Worm (Caenorhabditis elegans) whole organism, L1 larva: ENCODE data around the gene pqn-16.

Source experiments
- C16A3.4 ChIP-seq: fragments of 150-350 bp; optimal IDR thresholded peaks from 2 replicates; lab custom pipeline; 2014; ENCODE audit warnings: missing biosample characterization, missing genetic modification characterization
- C34B4.2 ChIP-seq: sonication (generic microtip); optimal IDR thresholded peaks from 2 replicates; lab custom pipeline; 2017; ENCODE audit warnings: mild to moderate bottlenecking, missing genetic modification characterization, missing compliant biosample characterization
- aha-1 ChIP-seq: fragments of 150-350 bp; optimal IDR thresholded peaks from 2 replicates; lab custom pipeline; 2014; ENCODE audit warnings: missing biosample characterization, missing genetic modification characterization
- alr-1 ChIP-seq: fragments of 200-800 bp; sonication (Bioruptor generic); optimal IDR thresholded peaks from 2 replicates; lab custom pipeline; 2018; ENCODE audit warnings: borderline replicate concordance, mild to moderate bottlenecking, missing genetic modification characterization, missing compliant biosample characterization
- aly-2 ChIP-seq: fragments of 150-350 bp; optimal IDR thresholded peaks from 2 replicates; lab custom pipeline; 2014; ENCODE audit warnings: missing biosample characterization, missing genetic modification characterization
- ama-1 ChIP-seq: fragments of 150-350 bp; optimal IDR thresholded peaks from 2 replicates; lab custom pipeline; 2014
- blmp-1 ChIP-seq: fragments of 150-350 bp; optimal IDR thresholded peaks from 2 replicates; lab custom pipeline; 2014; ENCODE audit warnings: missing biosample characterization, missing genetic modification characterization
- ceh-63 ChIP-seq: fragments of 200-800 bp; sonication (Bioruptor generic); optimal IDR thresholded peaks from 2 replicates; lab custom pipeline; 2018; ENCODE audit warnings: mild to moderate bottlenecking, missing genetic modification characterization, missing compliant biosample characterization
- ceh-8 ChIP-seq: fragments of 200-800 bp; sonication (Bioruptor generic); optimal IDR thresholded peaks from 2 replicates; lab custom pipeline; 2018; ENCODE audit warnings: mild to moderate bottlenecking, missing genetic modification characterization, moderate library complexity, missing compliant biosample characterization
- ceh-82 ChIP-seq, 3 experiments: fragments of 150-350 bp in 1 of 3; sonication (generic microtip) in 2 of 3; optimal IDR thresholded peaks; 2 replicates each; lab custom pipeline; 2014 to 2017; ENCODE audit warnings: missing biosample characterization in 3 of 3, missing genetic modification characterization in 3 of 3
- ceh-88 ChIP-seq: fragments of 200-800 bp; sonication (Bioruptor generic); IDR thresholded peaks from 2 replicates; pipeline ENCODE4 v1.3.6; 2022; ENCODE audit warnings: missing genetic modification characterization, missing compliant biosample characterization
- ceh-90 ChIP-seq: sonication (generic microtip); optimal IDR thresholded peaks from 2 replicates; lab custom pipeline; 2016; ENCODE audit warnings: missing genetic modification characterization, missing compliant biosample characterization
- ces-1 ChIP-seq: fragments of 150-350 bp; optimal IDR thresholded peaks from 2 replicates; lab custom pipeline; 2014; ENCODE audit warnings: missing biosample characterization, missing genetic modification reagents, missing genetic modification characterization
- dpl-1 ChIP-seq, 3 experiments: fragments of 150-350 bp in 2 of 3; sonication (generic microtip) in 1 of 3; optimal IDR thresholded peaks; 2 replicates each; lab custom pipeline; 2014 to 2017; ENCODE audit warnings: missing biosample characterization in 3 of 3, missing genetic modification characterization in 3 of 3, missing genetic modification reagents in 3 of 3
- dsc-1 ChIP-seq: sonication (generic microtip); optimal IDR thresholded peaks from 2 replicates; lab custom pipeline; 2016; ENCODE audit warnings: mild to moderate bottlenecking, missing genetic modification characterization, missing compliant biosample characterization
- egl-13 ChIP-seq: sonication (generic microtip); optimal IDR thresholded peaks from 2 replicates; lab custom pipeline; 2016; ENCODE audit warnings: missing genotype, missing genetic modification reagents, missing genetic modification characterization, missing compliant biosample characterization
- egl-27 ChIP-seq, 2 experiments: fragments of 150-350 bp in 1 of 2; sonication (generic microtip); optimal IDR thresholded peaks; 3 replicates each; lab custom pipeline; 2017 to 2018; ENCODE audit warnings: missing biosample characterization in 2 of 2, missing genetic modification characterization in 2 of 2, missing genetic modification reagents in 2 of 2
- elt-2 ChIP-seq: sonication (generic microtip); optimal IDR thresholded peaks from 2 replicates; lab custom pipeline; 2016; ENCODE audit warnings: missing genetic modification characterization, mild to moderate bottlenecking, inconsistent platforms, missing compliant biosample characterization, missing genetic modification reagents
- elt-3 ChIP-seq, 6 experiments: fragments of 150-350 bp in 1 of 6; sonication (generic microtip); optimal IDR thresholded peaks; 2 replicates each; lab custom pipeline; 2017 to 2018; ENCODE audit warnings: missing biosample characterization in 6 of 6, missing genetic modification characterization in 6 of 6, inconsistent platforms in 1 of 6
- fkh-10 ChIP-seq: sonication (generic microtip); optimal IDR thresholded peaks from 2 replicates; lab custom pipeline; 2017; ENCODE audit warnings: missing biosample characterization, missing genetic modification reagents, missing genetic modification characterization
- fkh-4 ChIP-seq: sonication (generic microtip); optimal IDR thresholded peaks from 2 replicates; lab custom pipeline; 2016; ENCODE audit warnings: missing compliant biosample characterization, missing genetic modification characterization, borderline replicate concordance
- fkh-8 ChIP-seq: sonication (generic microtip); optimal IDR thresholded peaks from 2 replicates; lab custom pipeline; 2016; ENCODE audit warnings: mild to moderate bottlenecking, missing genetic modification characterization, missing compliant biosample characterization
- grh-1 ChIP-seq: fragments of 200-800 bp; sonication (Bioruptor generic); IDR thresholded peaks from 2 replicates; pipeline ENCODE4 v1.3.6; 2022; ENCODE audit warnings: missing genetic modification reagents, missing genetic modification characterization, missing compliant biosample characterization
- hlh-4 ChIP-seq: sonication (generic microtip); optimal IDR thresholded peaks from 2 replicates; lab custom pipeline; 2016; ENCODE audit warnings: mild to moderate bottlenecking, missing genetic modification characterization, missing compliant biosample characterization
- hpl-2 ChIP-seq: fragments of 150-350 bp; optimal IDR thresholded peaks from 2 replicates; lab custom pipeline; 2014; ENCODE audit warnings: missing biosample characterization, missing genetic modification reagents, missing genetic modification characterization
- irx-1 ChIP-seq: sonication (generic microtip); optimal IDR thresholded peaks from 2 replicates; lab custom pipeline; 2016; ENCODE audit warnings: missing genetic modification characterization, missing compliant biosample characterization
- isw-1 ChIP-seq: fragments of 200-800 bp; sonication (Bioruptor generic); IDR thresholded peaks from 2 replicates; pipeline ENCODE4 v1.3.6; 2022; ENCODE audit warnings: missing genetic modification characterization, missing compliant biosample characterization
- jun-1 ChIP-seq: fragments of 150-350 bp; optimal IDR thresholded peaks from 2 replicates; lab custom pipeline; 2014; ENCODE audit warnings: missing biosample characterization, missing genetic modification reagents, missing genetic modification characterization
- lin-13 ChIP-seq: fragments of 150-350 bp; optimal IDR thresholded peaks from 2 replicates; lab custom pipeline; 2014; ENCODE audit warnings: missing biosample characterization, missing genetic modification reagents, missing genetic modification characterization
- lin-14 ChIP-seq: fragments of 200-800 bp; sonication (Bioruptor generic); optimal IDR thresholded peaks from 2 replicates; lab custom pipeline; 2018; ENCODE audit warnings: mild to moderate bottlenecking, missing genetic modification characterization, moderate library complexity, missing compliant biosample characterization
- lin-15B ChIP-seq: fragments of 150-350 bp; sonication (generic microtip); optimal IDR thresholded peaks from 3 replicates; lab custom pipeline; 2014; ENCODE audit warnings: missing biosample characterization, missing genetic modification characterization
- lin-35 ChIP-seq, 2 experiments: fragments of 150-350 bp; optimal IDR thresholded peaks; 2 replicates each; lab custom pipeline; 2014; ENCODE audit warnings: missing biosample characterization in 2 of 2, missing genetic modification characterization in 2 of 2, missing genetic modification reagents in 2 of 2
- lin-39 ChIP-seq: fragments of 150-350 bp; optimal IDR thresholded peaks from 2 replicates; lab custom pipeline; 2014; ENCODE audit warnings: missing biosample characterization, missing genetic modification reagents, missing genetic modification characterization
- lir-3 ChIP-seq: sonication (generic microtip); optimal IDR thresholded peaks from 2 replicates; lab custom pipeline; 2016; ENCODE audit warnings: mild to moderate bottlenecking, missing genetic modification characterization, moderate library complexity, missing compliant biosample characterization; ENCODE audit not compliant: poor library complexity
- mab-9 ChIP-seq: fragments of 200-800 bp; sonication (Bioruptor generic); IDR thresholded peaks from 2 replicates; pipeline ENCODE4 v1.3.6; 2022; ENCODE audit warnings: missing genetic modification reagents, missing genetic modification characterization, missing compliant biosample characterization
- mdl-1 ChIP-seq, 2 experiments: fragments of 150-350 bp; optimal IDR thresholded peaks; 2 replicates each; lab custom pipeline; 2014 to 2017; ENCODE audit warnings: missing biosample characterization in 2 of 2, missing genetic modification characterization in 2 of 2, inconsistent platforms in 1 of 2
- mef-2 ChIP-seq: fragments of 150-350 bp; optimal IDR thresholded peaks from 2 replicates; lab custom pipeline; 2014; ENCODE audit warnings: missing biosample characterization, missing genetic modification characterization
- nhr-20 ChIP-seq: sonication (generic microtip); optimal IDR thresholded peaks from 2 replicates; lab custom pipeline; 2016; ENCODE audit warnings: mild to moderate bottlenecking, missing genetic modification characterization, missing compliant biosample characterization
- nhr-28 ChIP-seq: fragments of 150-350 bp; optimal IDR thresholded peaks from 2 replicates; lab custom pipeline; 2014; ENCODE audit warnings: missing biosample characterization, missing genetic modification characterization
- nhr-47 ChIP-seq: sonication (generic microtip); optimal IDR thresholded peaks from 2 replicates; lab custom pipeline; 2016; ENCODE audit warnings: mild to moderate bottlenecking, missing genetic modification characterization, moderate library complexity, missing compliant biosample characterization
- nhr-71 ChIP-seq: sonication (generic microtip); optimal IDR thresholded peaks from 2 replicates; lab custom pipeline; 2016; ENCODE audit warnings: mild to moderate bottlenecking, missing genetic modification characterization, moderate library complexity, missing compliant biosample characterization
- nhr-76 ChIP-seq: sonication (generic microtip); optimal IDR thresholded peaks from 2 replicates; lab custom pipeline; 2017; ENCODE audit warnings: missing biosample characterization, missing genetic modification characterization
- nhr-85 ChIP-seq: sonication (generic microtip); peaks from one replicate; lab custom pipeline; 2016; ENCODE audit warnings: missing genetic modification characterization, inconsistent platforms, missing compliant biosample characterization
- snu-23 ChIP-seq: sonication (generic microtip); optimal IDR thresholded peaks from 2 replicates; lab custom pipeline; 2016; ENCODE audit warnings: missing genetic modification characterization, missing compliant biosample characterization
- sptf-1 ChIP-seq: fragments of 150-350 bp; optimal IDR thresholded peaks from 2 replicates; lab custom pipeline; 2014; ENCODE audit warnings: missing biosample characterization, missing genetic modification characterization
- swsn-7 ChIP-seq: sonication (generic microtip); optimal IDR thresholded peaks from 2 replicates; lab custom pipeline; 2016; ENCODE audit warnings: missing genetic modification characterization, missing compliant biosample characterization
- unc-30 ChIP-seq: sonication (generic microtip); optimal IDR thresholded peaks from 2 replicates; lab custom pipeline; 2017; ENCODE audit warnings: missing biosample characterization, missing genetic modification characterization
- vab-15 ChIP-seq: sonication (generic microtip); optimal IDR thresholded peaks from 2 replicates; lab custom pipeline; 2017; ENCODE audit warnings: missing genotype, mild to moderate bottlenecking, missing genetic modification characterization, missing compliant biosample characterization

The pqn-16 gene

DNA sequence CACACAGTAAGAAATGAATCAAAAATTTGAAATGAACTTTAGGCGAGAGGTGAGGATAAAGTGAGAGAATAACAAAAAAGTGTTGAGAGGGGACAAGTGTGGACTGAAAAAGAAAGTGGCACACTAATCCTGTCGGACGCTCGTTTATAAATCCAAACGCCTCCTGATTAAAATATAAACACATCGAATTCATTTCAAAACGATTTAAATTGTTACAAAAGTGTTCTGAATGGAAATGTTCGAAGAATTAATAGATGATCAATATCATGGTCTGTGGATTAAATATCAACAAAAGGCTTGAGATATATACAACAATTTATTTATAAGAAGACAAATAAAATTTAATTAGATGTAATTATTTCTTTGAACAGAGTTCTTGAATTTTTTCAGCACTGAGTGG is 5.8 kb upstream of the pqn-16 start, which contains the start of gene B0222.11:
B0222.11 (minus strand) TSS at position 101 of the 400 bp plus-strand sequence.
- TF ChIP-seq jun-1 (tag; lab: Kevin White, UChicago) (no peak), C16A3.4 (tag; lab: Kevin White, UChicago) (no peak), fkh-8 (no peak), alr-1 (no peak), nhr-76 (tag; lab: Kevin White, UChicago) (no peak), aha-1 (tag; lab: Kevin White, UChicago) (no peak), unc-30 (tag; lab: Kevin White, UChicago) (no peak), egl-13 (tag; lab: Kevin White, UChicago) (no peak), lin-13 (GFP tag; lab: Kevin White, UChicago) (no peak), isw-1 (no peak), C34B4.2 (tag; lab: Kevin White, UChicago) (no peak), ces-1 (GFP tag; lab: Kevin White, UChicago) (no peak)

DNA sequence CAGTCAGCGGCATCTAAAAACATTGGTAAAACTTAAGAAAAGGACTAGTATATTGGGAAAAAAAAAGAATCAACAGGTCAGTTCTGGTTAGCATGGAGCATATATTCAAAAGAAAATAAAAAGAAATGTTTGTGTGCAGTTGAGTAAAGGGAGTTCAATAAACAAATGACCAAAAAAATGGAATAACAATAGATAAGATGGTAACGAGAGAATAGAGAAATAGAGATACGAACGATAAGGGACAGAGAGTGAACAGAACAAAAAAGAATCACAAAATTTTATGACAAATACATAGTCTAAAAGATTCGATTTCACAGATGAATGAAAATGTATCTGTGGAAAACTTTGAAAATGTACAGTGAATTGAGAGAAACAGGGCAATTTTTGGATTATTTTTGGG is 900 bp upstream of the pqn-16 start, which contains the start of gene gad-3:
gad-3 (minus strand) TSS at position 17 of the 400 bp plus-strand sequence.
- TF ChIP-seq vab-15 (tag; lab: Kevin White, UChicago) (no peak), ceh-88 (GFP tag; lab: Robert Waterston, UW) (no peak), dpl-1 (GFP tag; optimal IDR thresholded peaks at IDR 0.05; lab: Kevin White, UChicago) (no peak), elt-2 (tag; lab: Kevin White, UChicago) (peak; percentile 52), swsn-7 (no peak), nhr-71 (tag; lab: Kevin White, UChicago) (no peak), nhr-85 (tag; lab: Kevin White, UChicago) (peak; percentile 41), blmp-1 (tag; lab: Kevin White, UChicago) (peak; percentile 7), egl-27 (tag; optimal IDR thresholded peaks at IDR 0.05; lab: Kevin White, UChicago) (no peak), lin-14 (GFP tag; lab: Kevin White, UChicago) (peak; percentile 41), fkh-4 (tag; lab: Kevin White, UChicago) (no peak), nhr-76 (tag; lab: Kevin White, UChicago) (no peak), aly-2 (tag; lab: Kevin White, UChicago) (no peak), mdl-1 (tag; optimal IDR thresholded peaks at IDR 0.05; lab: Kevin White, UChicago) (no peak), lin-15B (no peak), lin-39 (tag; lab: Kevin White, UChicago) (no peak), hpl-2 (GFP tag; lab: Kevin White, UChicago) (no peak), ama-1 (no peak), ces-1 (GFP tag; lab: Kevin White, UChicago) (no peak)

DNA sequence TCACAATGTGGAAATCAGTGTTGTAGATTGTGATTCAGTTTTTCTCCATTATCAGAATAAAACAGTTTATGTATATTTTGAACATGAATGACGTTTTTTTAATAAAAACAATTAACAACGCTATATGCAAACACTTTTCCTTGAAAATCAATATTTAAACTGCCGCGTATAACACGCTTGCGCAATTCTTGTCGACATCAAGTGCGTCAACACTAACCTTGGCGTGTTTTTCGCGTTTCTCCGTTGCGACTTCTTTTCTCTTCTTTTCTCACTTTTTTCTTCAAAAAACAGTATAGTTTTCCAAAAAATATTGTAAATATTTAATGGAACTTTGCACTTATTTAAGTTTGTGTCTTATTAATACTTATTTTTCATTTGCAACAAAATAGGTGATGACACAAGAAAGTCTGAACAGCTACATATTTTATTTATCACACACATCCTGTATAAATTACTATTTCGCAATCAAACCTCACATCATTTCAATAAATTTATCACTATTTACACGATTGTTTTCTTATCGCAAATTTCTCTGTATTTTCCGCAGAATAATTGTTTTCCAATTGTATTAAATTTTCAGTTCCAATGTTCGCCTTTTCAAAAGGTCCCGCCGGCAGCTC is 1.4 kb downstream of the pqn-16 start, which contains the start of gene spas-1:
spas-1 (plus strand) TSS at position 572 of the 620 bp plus-strand sequence.
- peak; percentile 66 for TF ChIP-seq lir-3
- TF ChIP-seq sptf-1 (tag; lab: Kevin White, UChicago), result no peak
- TF ChIP-seq lin-35 (GFP tag; optimal IDR thresholded peaks at IDR 0.05; lab: Kevin White, UChicago), result peak; percentile 98 to 99
- TF ChIP-seq nhr-47, result peak; percentile 94
- TF ChIP-seq dsc-1 (tag; lab: Kevin White, UChicago), result peak; percentile 85
- no peak for TF ChIP-seq nhr-28 (tag; lab: Kevin White, UChicago)
- TF ChIP-seq C16A3.4 (tag; lab: Kevin White, UChicago), result peak; percentile 91
- TF ChIP-seq nhr-20 (tag; lab: Kevin White, UChicago), result peak; percentile 97
- no peak for TF ChIP-seq hlh-4 (tag; lab: Kevin White, UChicago)
- TF ChIP-seq ceh-90 (tag; lab: Kevin White, UChicago), result no peak
- TF ChIP-seq lin-15B, result peak; percentile 78
- TF ChIP-seq fkh-10 (GFP tag; lab: Kevin White, UChicago), result peak; percentile 37
- peak; percentile 32 for TF ChIP-seq mef-2 (tag; lab: Kevin White, UChicago)
- TF ChIP-seq snu-23 (GFP tag; lab: Kevin White, UChicago), result peak; percentile 93
- peak; percentile 81 for TF ChIP-seq grh-1 (GFP tag; lab: Robert Waterston, UW)
- no peak for TF ChIP-seq hpl-2 (GFP tag; lab: Kevin White, UChicago)
- no peak for TF ChIP-seq fkh-4 (tag; lab: Kevin White, UChicago)
- TF ChIP-seq ceh-82 (tag; optimal IDR thresholded peaks at IDR 0.05; lab: Kevin White, UChicago), result peak; percentile 76 to 91 (median 84)
- peak; percentile 68 for TF ChIP-seq ceh-8
- no peak for TF ChIP-seq mab-9 (GFP tag; lab: Robert Waterston, UW)
- peak in 3 of 6 experiments; percentile 47 to 87 (median 87) for TF ChIP-seq elt-3 (tag; optimal IDR thresholded peaks at IDR 0.05; lab: Kevin White, UChicago)
- no peak for TF ChIP-seq ceh-63 (GFP tag; lab: Kevin White, UChicago)
- peak; percentile 79 for TF ChIP-seq irx-1 (tag; lab: Kevin White, UChicago)
- peak; percentile 92 for TF ChIP-seq swsn-7
